Fruit fly (Drosophila melanogaster) whole organism, embryonic: ENCODE results near the gene Polr2F.

Source experiments
- Asciz ChIP-seq: fragments of 200-800 bp; sonication (Bioruptor generic); optimal IDR thresholded peaks from 2 replicates; lab custom pipeline; 2017; ENCODE audit warnings: missing biosample characterization, mild to moderate bottlenecking, missing genetic modification characterization, missing genetic modification reagents
- B-H1 ChIP-seq: fragments of 200-800 bp; sonication (Bioruptor generic); IDR thresholded peaks from 3 replicates; pipeline ENCODE4 v1.3.6; 2022; ENCODE audit warnings: missing biosample characterization, missing genetic modification characterization
- CG11456 ChIP-seq: fragments of 200-800 bp; sonication (Bioruptor generic); IDR thresholded peaks from 3 replicates; pipeline ENCODE4 v1.3.6; 2022; ENCODE audit warnings: missing biosample characterization, missing genetic modification characterization
- CG11723 ChIP-seq: fragments of 200-800 bp; sonication (Bioruptor generic); optimal IDR thresholded peaks from 2 replicates; lab custom pipeline; 2017; ENCODE audit warnings: missing biosample characterization, mild to moderate bottlenecking, missing genetic modification characterization
- CG14667 ChIP-seq: fragments of 200-800 bp; sonication (Bioruptor generic); IDR thresholded peaks from 2 replicates; pipeline ENCODE4 v1.3.6; 2022; ENCODE audit warnings: missing biosample characterization, missing genetic modification characterization
- CG14965 ChIP-seq: fragments of 200-800 bp; sonication (Bioruptor generic); optimal IDR thresholded peaks from 2 replicates; lab custom pipeline; 2016; ENCODE audit warnings: missing biosample characterization, missing genetic modification characterization, borderline replicate concordance
- CG15696 ChIP-seq: fragments of 200-800 bp; sonication (Bioruptor generic); optimal IDR thresholded peaks from 2 replicates; lab custom pipeline; 2019; ENCODE audit warnings: missing biosample characterization, mild to moderate bottlenecking, missing genetic modification characterization, moderate library complexity
- CG16863 ChIP-seq: fragments of 200-800 bp; sonication (Bioruptor generic); optimal IDR thresholded peaks from 3 replicates; lab custom pipeline; 2016; ENCODE audit warnings: missing biosample characterization, missing genetic modification characterization
- CG33557 ChIP-seq: fragments of 200-800 bp; sonication (Bioruptor generic); optimal IDR thresholded peaks from 2 replicates; lab custom pipeline; 2019; ENCODE audit warnings: missing biosample characterization, mild to moderate bottlenecking, missing genetic modification characterization, moderate library complexity
- CG4404 ChIP-seq: fragments of 200-800 bp; sonication (Bioruptor generic); IDR thresholded peaks from 2 replicates; pipeline ENCODE4 v1.3.6; 2022; ENCODE audit warnings: missing biosample characterization, missing genetic modification characterization
- CG6272 ChIP-seq: fragments of 200-800 bp; sonication (Bioruptor generic); IDR thresholded peaks from 2 replicates; pipeline ENCODE4 v1.3.6; 2022; ENCODE audit warnings: missing biosample characterization, missing genetic modification characterization
- CG9817 ChIP-seq: fragments of 200-800 bp; sonication (Bioruptor generic); optimal IDR thresholded peaks from 2 replicates; lab custom pipeline; 2018; ENCODE audit warnings: missing biosample characterization, mild to moderate bottlenecking, missing genetic modification characterization, moderate library complexity
- D ChIP-seq, 2 experiments: fragments of 200-800 bp in 1 of 2; fragments of >200 bp in 1 of 2; sonication (Bioruptor generic) in 1 of 2; optimal IDR thresholded peaks; 2 replicates in 1 of 2; 3 replicates in 1 of 2; lab custom pipeline; 2017; ENCODE audit warnings: mild to moderate bottlenecking in 1 of 2, missing biosample characterization in 1 of 2, missing genetic modification characterization in 1 of 2, missing genetic modification reagents in 1 of 2
- Dbx ChIP-seq: fragments of 200-800 bp; sonication (Bioruptor generic); IDR thresholded peaks from 3 replicates; pipeline ENCODE4 v1.3.6; 2022; ENCODE audit warnings: missing biosample characterization, missing genetic modification characterization
- HLH3B ChIP-seq: fragments of 200-800 bp; sonication (Bioruptor generic); IDR thresholded peaks from 2 replicates; pipeline ENCODE4 v1.3.6; 2022; ENCODE audit warnings: missing biosample characterization, missing genetic modification characterization
- Mes4 ChIP-seq: fragments of 200-800 bp; sonication (Bioruptor generic); optimal IDR thresholded peaks from 2 replicates; lab custom pipeline; 2016; ENCODE audit warnings: missing biosample characterization, missing genetic modification characterization
- Oli ChIP-seq: fragments of 200-800 bp; sonication (Bioruptor generic); optimal IDR thresholded peaks from 2 replicates; lab custom pipeline; 2018; ENCODE audit warnings: missing biosample characterization, mild to moderate bottlenecking, missing genetic modification characterization, moderate library complexity
- Side ChIP-seq: fragments of 200-800 bp; sonication (Bioruptor generic); optimal IDR thresholded peaks from 2 replicates; lab custom pipeline; 2016; ENCODE audit warnings: missing biosample characterization, missing genetic modification characterization
- Spps ChIP-seq: fragments of 200-800 bp; sonication (Bioruptor generic); optimal IDR thresholded peaks from 2 replicates; lab custom pipeline; 2018; ENCODE audit warnings: missing biosample characterization, mild to moderate bottlenecking, missing genetic modification characterization
- Sry-δ ChIP-seq: fragments of 200-800 bp; sonication (Bioruptor generic); optimal IDR thresholded peaks from 2 replicates; lab custom pipeline; 2016; ENCODE audit warnings: missing biosample characterization, missing genetic modification characterization
- ac ChIP-seq: fragments of 200-800 bp; sonication (Bioruptor generic); optimal IDR thresholded peaks from 3 replicates; lab custom pipeline; 2017; ENCODE audit warnings: missing biosample characterization, mild to moderate bottlenecking, missing genetic modification characterization
- al ChIP-seq: fragments of 200-800 bp; sonication (Bioruptor generic); IDR thresholded peaks from 2 replicates; pipeline ENCODE4 v1.3.6; 2022; ENCODE audit warnings: missing biosample characterization, missing genetic modification characterization
- ap ChIP-seq: fragments of 200-800 bp; sonication (Bioruptor generic); IDR thresholded peaks from 2 replicates; pipeline ENCODE4 v1.3.6; 2022; ENCODE audit warnings: missing biosample characterization, missing genetic modification characterization
- bab2 ChIP-seq: fragments of 200-800 bp; sonication (Bioruptor generic); optimal IDR thresholded peaks from 2 replicates; lab custom pipeline; 2016; ENCODE audit warnings: missing biosample characterization, missing genetic modification characterization
- bigmax ChIP-seq: fragments of 200-800 bp; sonication (Bioruptor generic); optimal IDR thresholded peaks from 2 replicates; lab custom pipeline; 2018; ENCODE audit warnings: missing biosample characterization, mild to moderate bottlenecking, missing genetic modification characterization
- gcm ChIP-seq: fragments of 200-800 bp; sonication (Bioruptor generic); optimal IDR thresholded peaks from 2 replicates; lab custom pipeline; 2019; ENCODE audit warnings: missing biosample characterization, mild to moderate bottlenecking, missing genetic modification characterization, moderate library complexity
- gsb ChIP-seq: fragments of 200-800 bp; sonication (Bioruptor generic); IDR thresholded peaks from 2 replicates; pipeline ENCODE4 v1.3.6; 2022; ENCODE audit warnings: missing biosample characterization, missing genetic modification characterization
- hbn ChIP-seq: fragments of 200-800 bp; sonication (Bioruptor generic); IDR thresholded peaks from 2 replicates; pipeline ENCODE4 v1.3.6; 2022; ENCODE audit warnings: missing biosample characterization, missing genetic modification characterization; ENCODE audit not compliant: partially characterized antibody
- lov ChIP-seq, 2 experiments: fragments of 200-800 bp in 1 of 2; fragments of >200 bp in 1 of 2; sonication (Bioruptor generic) in 1 of 2; IDR thresholded peaks in 1 of 2; optimal IDR thresholded peaks in 1 of 2; 2 replicates in 1 of 2; 3 replicates in 1 of 2; pipeline versions ENCODE4 v1.3.6 to Lab custom; 2017 to 2022; ENCODE audit warnings: missing biosample characterization in 1 of 2, missing genetic modification characterization in 1 of 2
- maf-S ChIP-seq: fragments of 200-800 bp; sonication (Bioruptor generic); optimal IDR thresholded peaks from 2 replicates; lab custom pipeline; 2016; ENCODE audit warnings: missing biosample characterization, missing genetic modification characterization
- mirr ChIP-seq: fragments of 200-800 bp; sonication (Bioruptor generic); optimal IDR thresholded peaks from 3 replicates; lab custom pipeline; 2018; ENCODE audit warnings: missing biosample characterization, mild to moderate bottlenecking, missing genetic modification characterization
- nerfin-2 ChIP-seq: fragments of 200-800 bp; sonication (Bioruptor generic); IDR thresholded peaks from 2 replicates; pipeline ENCODE4 v1.3.6; 2022; ENCODE audit warnings: missing biosample characterization, missing genetic modification characterization; ENCODE audit not compliant: partially characterized antibody
- pita ChIP-seq: fragments of 200-800 bp; sonication (Bioruptor generic); optimal IDR thresholded peaks from 2 replicates; lab custom pipeline; 2017; ENCODE audit warnings: missing biosample characterization, mild to moderate bottlenecking, missing genetic modification characterization
- sob ChIP-seq: fragments of 200-800 bp; sonication (Bioruptor generic); IDR thresholded peaks from 2 replicates; pipeline ENCODE4 v1.3.6; 2022; ENCODE audit warnings: missing biosample characterization, missing genetic modification characterization
- stc ChIP-seq: fragments of 200-800 bp; sonication (Bioruptor generic); IDR thresholded peaks from 2 replicates; pipeline ENCODE4 v1.3.6; 2022; ENCODE audit warnings: missing biosample characterization, missing genetic modification characterization
- tap ChIP-seq: fragments of 200-800 bp; optimal IDR thresholded peaks from 3 replicates; lab custom pipeline; 2019; ENCODE audit warnings: missing biosample characterization, mild to moderate bottlenecking, missing genetic modification characterization, moderate library complexity
- tna ChIP-seq: fragments of 200-800 bp; sonication (Bioruptor generic); IDR thresholded peaks from 2 replicates; pipeline ENCODE4 v1.3.6; 2022; ENCODE audit warnings: missing biosample characterization, missing genetic modification characterization; ENCODE audit not compliant: partially characterized antibody
- vfl ChIP-seq: fragments of 200-800 bp; sonication (Bioruptor generic); optimal IDR thresholded peaks from 2 replicates; lab custom pipeline; 2016; ENCODE audit warnings: missing biosample characterization, missing genetic modification characterization
- vnd ChIP-seq: fragments of 200-800 bp; sonication (Bioruptor generic); IDR thresholded peaks from 3 replicates; pipeline ENCODE4 v1.3.6; 2022; ENCODE audit warnings: missing biosample characterization, missing genetic modification characterization; ENCODE audit not compliant: partially characterized antibody
- zf30C ChIP-seq: fragments of 200-800 bp; sonication (Bioruptor generic); optimal IDR thresholded peaks from 3 replicates; lab custom pipeline; 2018; ENCODE audit warnings: missing biosample characterization, mild to moderate bottlenecking, missing genetic modification characterization

The Polr2F gene

dm6 chr3R:5368170-5368781, 3.3 kb upstream of the Polr2F start, which contains the start of gene Cerk (continued):
- TF ChIP-seq HLH3B (GFP tag; lab: Robert Waterston, UW) (0 out of 2 replicates have a peak, but pooled peaks have one; percentile 27), nerfin-2 (GFP tag; lab: Robert Waterston, UW) (peak; percentile 57), Sry-δ (GFP tag; lab: Kevin White, UChicago) (peak; percentile 66), Spps (tag; lab: Kevin White, UChicago) (no peak), CG11723 (GFP tag; lab: Kevin White, UChicago) (no peak), ap (GFP tag; lab: Robert Waterston, UW) (no peak), sob (GFP tag; lab: Robert Waterston, UW) (peak; percentile 75), mirr (GFP tag; lab: Kevin White, UChicago) (no peak), bab2 (GFP tag; lab: Kevin White, UChicago) (peak; percentile 22), vnd (GFP tag; lab: Robert Waterston, UW) (no peak), maf-S (GFP tag; lab: Kevin White, UChicago) (no peak), Mes4 (GFP tag; lab: Kevin White, UChicago) (peak; percentile 37), CG14965 (GFP tag; lab: Kevin White, UChicago) (no peak), CG11456 (GFP tag; lab: Robert Waterston, UW) (peak; percentile 51; the same call in 1 of the 3 replicates), ac (GFP tag; lab: Kevin White, UChicago) (no peak), CG4404 (no peak), stc (GFP tag; lab: Robert Waterston, UW) (no peak), Oli (tag; lab: Kevin White, UChicago) (no peak), CG6272 (no peak), tna (GFP tag; lab: Robert Waterston, UW) (peak; percentile 17; the same call in 1 of the 2 replicates), D (optimal IDR thresholded peaks at IDR 0.05; lab: Kevin White, UChicago) (no peak), D (GFP tag; optimal IDR thresholded peaks at IDR 0.05; lab: Kevin White, UChicago) (no peak), zf30C (no peak), vfl (GFP tag; lab: Kevin White, UChicago) (no peak), Asciz (GFP tag; lab: Kevin White, UChicago) (no peak), Side (GFP tag; lab: Kevin White, UChicago) (peak; percentile 22), CG16863 (GFP tag; lab: Kevin White, UChicago) (no peak), bigmax (GFP tag; lab: Kevin White, UChicago) (no peak), CG15696 (no peak), gcm (GFP tag; lab: Kevin White, UChicago) (no peak), gsb (no peak), pita (GFP tag; lab: Kevin White, UChicago) (no peak), Dbx (GFP tag; lab: Robert Waterston, UW) (peak; percentile 73), CG9817 (tag; lab: Kevin White, UChicago) (peak; percentile 30), CG33557 (GFP tag; lab: Kevin White, UChicago) (no peak)

dm6 chr3R:5369490-5370001, 2.0 kb upstream of the Polr2F start, which contains the start of the genes CG31542 and CG34277:
Gene CG31542, plus strand, starts transcription at chr3R:5369540.
Gene CG34277, plus strand, starts transcription at chr3R:5369540.
- TF ChIP-seq lov (optimal IDR thresholded peaks at IDR 0.05; lab: Kevin White, UChicago), result no peak
- TF ChIP-seq lov (GFP tag; IDR thresholded peaks at IDR 0.05; lab: Robert Waterston, UW), result 0 out of 3 replicates have a peak, but pooled peaks have one; percentile 28
- TF ChIP-seq tap (tag; lab: Kevin White, UChicago), result no peak
- TF ChIP-seq hbn, result 0 out of 2 replicates have a peak, but pooled peaks have one; percentile 17
- TF ChIP-seq CG14667 (GFP tag; lab: Robert Waterston, UW), result peak; percentile 53; the same call in 1 of the 2 replicates
- TF ChIP-seq al (GFP tag; lab: Robert Waterston, UW), result no peak
- TF ChIP-seq B-H1 (GFP tag; lab: Robert Waterston, UW), result no peak
